Worm (Caenorhabditis elegans) whole organism, L4 larva: ENCODE data around the gene srw-48.
"Not testable (repeated sequence)": the region's sequence is repeated elsewhere in the genome, so short reads cannot be mapped to it uniquely, and the experiment has no call there.

Experiments
- F44E2.7 ChIP-seq: fragments of 200-800 bp; sonication (Bioruptor generic); IDR thresholded peaks from 2 replicates; pipeline ENCODE4 v2.1.2; 2022; ENCODE audit warnings: missing genetic modification characterization, missing compliant biosample characterization
- T20F7.1 ChIP-seq: fragments of 200-800 bp; sonication (Bioruptor generic); optimal IDR thresholded peaks from 2 replicates; lab custom pipeline; 2018; ENCODE audit warnings: mild to moderate bottlenecking, missing genetic modification characterization, missing compliant biosample characterization
- T26A8.4 ChIP-seq: fragments of 200-800 bp; sonication (Bioruptor generic); IDR thresholded peaks from 2 replicates; pipeline ENCODE4 v1.3.6; 2022; ENCODE audit warnings: missing genetic modification characterization, missing compliant biosample characterization
- Y105C5A.15 ChIP-seq: fragments of 200-800 bp; sonication (Bioruptor generic); IDR thresholded peaks from 2 replicates; pipeline ENCODE4 v1.3.6; 2022; ENCODE audit warnings: missing genetic modification characterization, missing compliant biosample characterization
- aha-1 ChIP-seq: fragments of 150-350 bp; peaks from one replicate; lab custom pipeline; 2014; ENCODE audit warnings: missing biosample characterization, missing genetic modification characterization
- aly-2 ChIP-seq: sonication (generic microtip); optimal IDR thresholded peaks from 2 replicates; lab custom pipeline; 2018; ENCODE audit warnings: missing biosample characterization, missing genetic modification characterization
- ceh-32 ChIP-seq: sonication (generic microtip); optimal IDR thresholded peaks from 2 replicates; lab custom pipeline; 2016; ENCODE audit warnings: mild to moderate bottlenecking, missing genetic modification characterization, missing compliant biosample characterization; ENCODE audit not compliant: poor library complexity
- ceh-44 ChIP-seq: fragments of 200-800 bp; sonication (Bioruptor generic); IDR thresholded peaks from 2 replicates; pipeline ENCODE4 v1.3.6; 2022; ENCODE audit warnings: missing genetic modification reagents, missing genetic modification characterization, missing compliant biosample characterization
- cey-2 ChIP-seq: sonication (generic microtip); optimal IDR thresholded peaks from 3 replicates; lab custom pipeline; 2017; ENCODE audit warnings: missing genetic modification characterization, mild to moderate bottlenecking, missing compliant biosample characterization, antibody characterized with exemption, borderline replicate concordance; ENCODE audit not compliant: insufficient read depth
- daf-16 ChIP-seq, 3 experiments: sonication (generic microtip); optimal IDR thresholded peaks; 2 replicates each; lab custom pipeline; 2016 to 2017; ENCODE audit warnings: missing genetic modification characterization in 3 of 3, missing genetic modification reagents in 3 of 3, mild to moderate bottlenecking in 2 of 3, missing compliant biosample characterization in 2 of 3, missing biosample characterization in 1 of 3, moderate library complexity in 1 of 3
- daf-19 ChIP-seq: fragments of 200-800 bp; sonication (Bioruptor generic); conservative IDR thresholded peaks from 2 replicates; pipeline ENCODE4 v1.3.6; 2022; ENCODE audit warnings: missing genetic modification characterization, missing compliant biosample characterization
- dmd-6 ChIP-seq: fragments of 200-800 bp; sonication (Bioruptor generic); IDR thresholded peaks from 2 replicates; pipeline ENCODE4 v1.3.6; 2022; ENCODE audit warnings: missing genetic modification reagents, missing genetic modification characterization, missing compliant biosample characterization
- hlh-11 ChIP-seq: fragments of 200-800 bp; sonication (Bioruptor generic); optimal IDR thresholded peaks from 2 replicates; lab custom pipeline; 2018; ENCODE audit warnings: mild to moderate bottlenecking, missing genetic modification characterization, missing compliant biosample characterization
- lim-7 ChIP-seq: fragments of 200-800 bp; sonication (Bioruptor generic); IDR thresholded peaks from 2 replicates; pipeline ENCODE4 v1.3.6; 2022; ENCODE audit warnings: missing genetic modification characterization, missing compliant biosample characterization
- lin-1 ChIP-seq: fragments of 200-800 bp; sonication (Bioruptor generic); IDR thresholded peaks from 2 replicates; pipeline ENCODE4 v1.3.6; 2022; ENCODE audit warnings: missing genetic modification reagents, missing genetic modification characterization, missing compliant biosample characterization
- lin-15B ChIP-seq: fragments of 150-350 bp; sonication (generic microtip); optimal IDR thresholded peaks from 3 replicates; lab custom pipeline; 2014; ENCODE audit warnings: missing biosample characterization, missing genetic modification characterization
- lin-29 ChIP-seq: fragments of 200-800 bp; sonication (Bioruptor generic); IDR thresholded peaks from 2 replicates; pipeline ENCODE4 v1.3.6; 2022; ENCODE audit warnings: missing genetic modification reagents, missing genetic modification characterization, missing compliant biosample characterization
- lin-38 ChIP-seq: fragments of 200-800 bp; sonication (Bioruptor generic); IDR thresholded peaks from 2 replicates; pipeline ENCODE4 v1.3.6; 2022; ENCODE audit warnings: missing genetic modification reagents, missing genetic modification characterization, missing compliant biosample characterization
- lin-39 ChIP-seq: fragments of 150-350 bp; optimal IDR thresholded peaks from 2 replicates; lab custom pipeline; 2014; ENCODE audit warnings: missing biosample characterization, missing genetic modification reagents, missing genetic modification characterization
- lsy-2 ChIP-seq, 2 experiments: fragments of 150-350 bp in 1 of 2; sonication (generic microtip) in 1 of 2; optimal IDR thresholded peaks; 2 replicates each; lab custom pipeline; 2014 to 2017; ENCODE audit warnings: missing biosample characterization in 2 of 2, missing genetic modification characterization in 2 of 2
- madf-5 ChIP-seq, 2 experiments: fragments of 200-800 bp; sonication (Bioruptor generic); IDR thresholded peaks; 2 replicates each; pipeline ENCODE4 v1.3.6; 2022; ENCODE audit warnings: missing compliant biosample characterization in 2 of 2, missing genetic modification characterization in 2 of 2
- mxl-2 ChIP-seq: fragments of 200-800 bp; sonication (Bioruptor generic); conservative IDR thresholded peaks from 2 replicates; pipeline ENCODE4 v1.3.6; 2022; ENCODE audit warnings: missing genetic modification reagents, missing genetic modification characterization, missing compliant biosample characterization
- mxl-3 ChIP-seq: fragments of 200-800 bp; sonication (Bioruptor generic); optimal IDR thresholded peaks from 2 replicates; lab custom pipeline; 2018; ENCODE audit warnings: mild to moderate bottlenecking, missing genetic modification characterization, missing compliant biosample characterization
- nhr-10 ChIP-seq: fragments of 150-350 bp; optimal IDR thresholded peaks from 2 replicates; lab custom pipeline; 2014; ENCODE audit warnings: missing biosample characterization, missing genetic modification characterization
- nhr-102 ChIP-seq: sonication (generic microtip); optimal IDR thresholded peaks from 2 replicates; lab custom pipeline; 2016; ENCODE audit warnings: mild to moderate bottlenecking, missing genetic modification characterization, moderate library complexity, missing compliant biosample characterization
- nhr-28 ChIP-seq: fragments of 150-350 bp; optimal IDR thresholded peaks from 2 replicates; lab custom pipeline; 2014; ENCODE audit warnings: missing biosample characterization, missing genetic modification characterization
- nhr-41 ChIP-seq: fragments of 200-800 bp; sonication (Bioruptor generic); IDR thresholded peaks from 2 replicates; pipeline ENCODE4 v1.3.6; 2022; ENCODE audit warnings: missing genetic modification reagents, missing genetic modification characterization, missing compliant biosample characterization
- nhr-48 ChIP-seq: sonication (generic microtip); optimal IDR thresholded peaks from 2 replicates; lab custom pipeline; 2016; ENCODE audit warnings: mild to moderate bottlenecking, missing genetic modification characterization, missing compliant biosample characterization
- nhr-77 ChIP-seq: fragments of 150-350 bp; optimal IDR thresholded peaks from 2 replicates; lab custom pipeline; 2014; ENCODE audit warnings: missing biosample characterization, missing genetic modification characterization
- pha-4 ChIP-seq, 2 experiments: fragments of 150-350 bp in 1 of 2; fragments of 200-800 bp in 1 of 2; sonication (Bioruptor generic) in 1 of 2; IDR thresholded peaks in 1 of 2; optimal IDR thresholded peaks in 1 of 2; 2 replicates each; pipeline versions ENCODE4 v1.3.6 to Lab custom; 2014 to 2022; ENCODE audit warnings: missing genetic modification characterization in 2 of 2, missing genetic modification reagents in 2 of 2, missing biosample characterization in 1 of 2, missing compliant biosample characterization in 1 of 2
- pqm-1 ChIP-seq: sonication (generic microtip); optimal IDR thresholded peaks from 2 replicates; lab custom pipeline; 2017; ENCODE audit warnings: missing biosample characterization, missing genetic modification characterization
- rbr-2 ChIP-seq: sonication (generic microtip); optimal IDR thresholded peaks from 2 replicates; lab custom pipeline; 2016; ENCODE audit warnings: missing genotype, missing genetic modification characterization, missing compliant biosample characterization
- saeg-2 ChIP-seq: fragments of 200-800 bp; sonication (Bioruptor generic); IDR thresholded peaks from 2 replicates; pipeline ENCODE4 v1.3.6; 2022; ENCODE audit warnings: missing genetic modification reagents, missing genetic modification characterization, missing compliant biosample characterization
- skn-1 ChIP-seq: fragments of 150-350 bp; optimal IDR thresholded peaks from 2 replicates; lab custom pipeline; 2014; ENCODE audit warnings: missing biosample characterization, missing genetic modification characterization
- snpc-1.2 ChIP-seq: fragments of 200-800 bp; sonication (Bioruptor generic); IDR thresholded peaks from 2 replicates; pipeline ENCODE4 v1.3.6; 2022; ENCODE audit warnings: missing genetic modification reagents, missing genetic modification characterization, missing compliant biosample characterization
- snpc-4 ChIP-seq: fragments of 150-350 bp; optimal IDR thresholded peaks from 2 replicates; lab custom pipeline; 2014; ENCODE audit warnings: missing biosample characterization, missing genetic modification characterization
- unc-130 ChIP-seq: sonication (generic microtip); optimal IDR thresholded peaks from 2 replicates; lab custom pipeline; 2016; ENCODE audit warnings: missing genetic modification reagents, missing genetic modification characterization, missing compliant biosample characterization
- unc-62 ChIP-seq, 3 experiments: fragments of 150-350 bp in 1 of 3; sonication (generic microtip); optimal IDR thresholded peaks in 2 of 3; peaks in 1 of 3; 1 replicate in 1 of 3; 2 replicates in 2 of 3; lab custom pipeline; 2014 to 2017; ENCODE audit warnings: missing biosample characterization in 3 of 3, missing genetic modification characterization in 3 of 3, missing genetic modification reagents in 3 of 3, missing genotype in 1 of 3
- vab-7 ChIP-seq: fragments of 200-800 bp; sonication (Bioruptor generic); IDR thresholded peaks from 2 replicates; pipeline ENCODE4 v1.3.6; 2022; ENCODE audit warnings: missing genetic modification reagents, missing genetic modification characterization, missing compliant biosample characterization
- ztf-11 ChIP-seq: fragments of 150-350 bp; optimal IDR thresholded peaks from 2 replicates; lab custom pipeline; 2014; ENCODE audit warnings: missing biosample characterization, missing genetic modification characterization

srw-48 gene

ce11 chrV:16382949-16383348 lies 37.8 kb upstream of the srw-48 start:
- peak; percentile 94 for TF ChIP-seq aha-1 (tag; lab: Kevin White, UChicago)
- TF ChIP-seq snpc-4 (tag; lab: Kevin White, UChicago) = no peak
- TF ChIP-seq unc-130 = no peak
- no peak for TF ChIP-seq saeg-2 (GFP tag; lab: Robert Waterston, UW)

- not testable (repeated sequence) for TF ChIP-seq daf-19; lin-38 (GFP tag; lab: Robert Waterston, UW); mxl-2 (GFP tag; lab: Robert Waterston, UW)
Observed at ce11 chrV:16383729-16384128, 37.1 kb upstream of the srw-48 start, which contains the start of gene F13A7.7. Gene F13A7.7, minus strand, starts transcription at chrV:16383829.

DNA sequence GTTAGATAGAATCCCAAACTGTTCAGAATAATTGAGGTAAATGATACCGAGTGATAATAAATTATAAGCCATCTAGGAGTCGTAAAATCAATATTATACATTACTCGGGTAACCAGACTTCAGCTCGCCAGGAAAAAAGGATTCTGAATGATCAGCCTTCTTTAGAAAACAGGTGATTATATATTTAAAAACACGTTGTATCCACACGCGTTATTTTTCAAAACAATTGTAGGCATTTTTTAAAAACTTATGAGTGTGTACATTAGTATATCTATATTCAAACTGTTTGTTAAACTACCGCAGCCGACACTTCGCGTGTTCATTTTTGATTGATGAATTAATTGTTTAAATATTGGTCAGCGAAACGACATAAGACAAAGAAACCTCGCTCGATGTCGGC lies 32.5 kb upstream of the srw-48 start, which contains the start of gene sri-65:
Gene sri-65, minus strand, starts transcription at position 101 of the 400 bp plus-strand sequence.
- TF ChIP-seq unc-62 (GFP tag; optimal IDR thresholded peaks at IDR 0.05 in 1 of 2; lab: Kevin White, UChicago) = peak in 1 of 2 experiments; percentile 62
- TF ChIP-seq unc-62 (tag; optimal IDR thresholded peaks at IDR 0.05; lab: Kevin White, UChicago) = no peak
- TF ChIP-seq T20F7.1 (GFP tag; lab: Kevin White, UChicago) = no peak

DNA sequence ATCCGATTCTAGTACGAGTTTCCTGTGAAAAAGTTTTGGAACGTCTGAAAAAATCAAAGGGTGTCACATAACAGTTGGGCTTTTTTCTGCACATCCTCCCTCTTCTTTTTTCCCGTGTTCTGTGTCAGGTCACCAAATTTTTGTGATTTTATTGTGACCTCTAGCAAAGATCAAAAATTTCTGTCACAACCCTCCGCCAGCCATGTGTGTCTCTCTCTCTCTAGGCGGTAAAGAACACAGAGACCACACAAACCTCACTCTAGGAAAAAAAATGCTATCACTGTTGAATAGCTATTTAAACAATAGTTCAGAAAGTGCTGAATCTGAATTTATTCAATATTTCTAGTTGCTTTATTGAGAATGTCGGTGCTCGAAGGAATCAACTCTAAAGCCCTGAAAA lies 30.1 kb upstream of the srw-48 start, which contains the start of gene gst-44:
Gene gst-44, plus strand, starts transcription at position 237 of the 400 bp plus-strand sequence.
- TF ChIP-seq F44E2.7 (GFP tag; lab: Robert Waterston, UW) (no peak), lin-1 (GFP tag; lab: Robert Waterston, UW) (no peak), lim-7 (GFP tag; lab: Robert Waterston, UW) (no peak), ceh-32 (no peak), cey-2 (no peak), vab-7 (GFP tag; lab: Robert Waterston, UW) (no peak), lin-29 (no peak), daf-19 (no peak), nhr-41 (GFP tag; lab: Robert Waterston, UW) (no peak), nhr-102 (peak; percentile 95), dmd-6 (GFP tag; lab: Robert Waterston, UW) (peak; percentile 86), madf-5 (GFP tag; IDR thresholded peaks at IDR 0.05; lab: Robert Waterston, UW) (no peak), T26A8.4 (GFP tag; lab: Robert Waterston, UW) (no peak), lin-15B (tag; lab: Kevin White, UChicago) (no peak), mxl-2 (GFP tag; lab: Robert Waterston, UW) (no peak), pqm-1 (tag; lab: Kevin White, UChicago) (peak; percentile 31), mxl-3 (peak; percentile 67), aha-1 (tag; lab: Kevin White, UChicago) (no peak), ztf-11 (tag; lab: Kevin White, UChicago) (no peak), snpc-1.2 (GFP tag; lab: Robert Waterston, UW) (no peak), nhr-10 (no peak), lsy-2 (tag; optimal IDR thresholded peaks at IDR 0.05; lab: Kevin White, UChicago) (no peak), hlh-11 (peak; percentile 45), Y105C5A.15 (GFP tag; lab: Robert Waterston, UW) (no peak), rbr-2 (tag; lab: Kevin White, UChicago) (no peak), nhr-48 (no peak), daf-16 (GFP tag; optimal IDR thresholded peaks at IDR 0.05; lab: Kevin White, UChicago) (no peak), daf-16 (tag; optimal IDR thresholded peaks at IDR 0.05; lab: Kevin White, UChicago) (no peak), aly-2 (tag; lab: Kevin White, UChicago) (no peak), nhr-77 (tag; lab: Kevin White, UChicago) (peak; percentile 11), ceh-44 (GFP tag; lab: Robert Waterston, UW) (no peak), lin-39 (tag; lab: Kevin White, UChicago) (no peak), nhr-28 (peak; percentile 88), pha-4 (GFP tag; IDR thresholded peaks at IDR 0.05; lab: Robert Waterston, UW) (no peak), pha-4 (tag; optimal IDR thresholded peaks at IDR 0.05; lab: Kevin White, UChicago) (no peak), skn-1 (tag; lab: Kevin White, UChicago) (no peak)
